Fruit fly (Drosophila melanogaster) whole organism, larva: ENCODE data around the gene dos.
A peak's percentile ranks its signal among the peaks of the same experiment; 100 is the strongest.

Experiments used
- noc ChIP-seq: fragments of 200-800 bp; sonication (Bioruptor generic); optimal IDR thresholded peaks from 3 replicates; lab custom pipeline; 2019; ENCODE audit warnings: missing biosample characterization, mild to moderate bottlenecking, missing genetic modification characterization, moderate library complexity

dos gene

dm6 chr3L:2585794-2586741 is 3.1 kb upstream of the dos start, which contains the start of gene msn:
msn (minus strand) TSS chr3L:2586540.
- peak; percentile 69 for TF ChIP-seq noc (tag; lab: Kevin White, UChicago)

- peak; percentile 51 for TF ChIP-seq noc (tag; lab: Kevin White, UChicago)
These were observed 2.2 kb upstream of the dos start, which contains the start of gene RpL8 for dm6 chr3L:2586804-2587561. RpL8 (plus strand) TSS chr3L:2587456.

- no peak for TF ChIP-seq noc (tag; lab: Kevin White, UChicago)
These were observed 1.7 kb upstream of the dos start for dm6 chr3L:2587562-2587918.

dm6 chr3L:2588306-2588705 is 908 bp upstream of the dos start:
- TF ChIP-seq noc (tag; lab: Kevin White, UChicago): no peak

- TF ChIP-seq noc (tag; lab: Kevin White, UChicago): peak; percentile 91
These were observed 923 bp downstream of the dos start for dm6 chr3L:2589911-2590763.

dm6 chr3L:2590764-2591309 is 1.6 kb downstream of the dos start:
- TF ChIP-seq noc (tag; lab: Kevin White, UChicago): no peak

- no peak for TF ChIP-seq noc (tag; lab: Kevin White, UChicago)
These were observed 6.3 kb downstream of the dos start, which contains the start of gene CG16984 for dm6 chr3L:2595481-2595880. CG16984 (plus strand) TSS chr3L:2595781.

dm6 chr3L:2599214-2599730 is 10.1 kb downstream of the dos start, which contains the start of the genes CG16985 and CG12182:
CG16985 (plus strand) TSS chr3L:2599297.
CG12182 (minus strand) TSS chr3L:2599579.
- no peak for TF ChIP-seq noc (tag; lab: Kevin White, UChicago)

dm6 chr3L:2600144-2600543 is 10.9 kb downstream of the dos start, which contains the start of gene CG16986:
CG16986 (plus strand) TSS chr3L:2600331.
- TF ChIP-seq noc (tag; lab: Kevin White, UChicago): no peak

- no peak for TF ChIP-seq noc (tag; lab: Kevin White, UChicago)
These were observed 19.6 kb downstream of the dos start for dm6 chr3L:2608825-2609224.

dm6 chr3L:2614222-2614621 is 25.0 kb downstream of the dos start:
- no peak for TF ChIP-seq noc (tag; lab: Kevin White, UChicago)

- no peak for TF ChIP-seq noc (tag; lab: Kevin White, UChicago)
These were observed 40.8 kb downstream of the dos start, which contains the start of gene Pxn for dm6 chr3L:2629964-2630363. Pxn (minus strand) TSS chr3L:2630064.

dm6 chr3L:2631406-2631805 is 42.2 kb downstream of the dos start, which contains the start of the genes CG42245 and MEP-1:
CG42245 (plus strand) TSS chr3L:2631715.
MEP-1 (plus strand) TSS chr3L:2631715.
- TF ChIP-seq noc (tag; lab: Kevin White, UChicago): no peak

dm6 chr3L:2632048-2632762 is 43.0 kb downstream of the dos start:
- TF ChIP-seq noc (tag; lab: Kevin White, UChicago): no peak
